Worm (Caenorhabditis elegans): ENCODE data around the gene cex-2.

cex-2 gene

DNA sequence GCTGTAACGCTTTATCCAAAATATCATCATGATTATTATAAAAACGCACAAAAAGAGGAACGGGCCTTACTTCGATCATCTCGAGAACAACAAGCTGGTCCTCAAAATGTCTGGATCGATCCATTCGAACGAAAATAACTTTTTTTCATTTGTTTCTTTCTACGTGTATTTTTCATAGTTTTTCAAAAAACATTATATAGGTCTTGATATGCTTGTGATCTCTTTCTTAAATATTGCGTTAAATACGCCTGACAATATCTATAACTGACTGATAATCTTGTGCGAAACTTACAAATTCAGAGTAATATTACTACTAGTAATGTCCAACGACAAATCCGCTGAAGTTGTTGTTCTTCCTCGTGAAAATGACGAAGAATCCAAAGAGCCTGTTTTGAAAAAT is 22.9 kb upstream of the cex-2 start, which contains the start of gene sds-22:
sds-22 (plus strand) TSS at position 301 of the 400 bp plus-strand sequence.
- no peak for TF ChIP-seq W03F9.2 (tag; optimal IDR thresholded peaks at IDR 0.05)
- no peak for TF ChIP-seq him-1 (tag; optimal IDR thresholded peaks at IDR 0.05)
- TF ChIP-seq dao-5 (tag; optimal IDR thresholded peaks at IDR 0.05), result no peak

DNA sequence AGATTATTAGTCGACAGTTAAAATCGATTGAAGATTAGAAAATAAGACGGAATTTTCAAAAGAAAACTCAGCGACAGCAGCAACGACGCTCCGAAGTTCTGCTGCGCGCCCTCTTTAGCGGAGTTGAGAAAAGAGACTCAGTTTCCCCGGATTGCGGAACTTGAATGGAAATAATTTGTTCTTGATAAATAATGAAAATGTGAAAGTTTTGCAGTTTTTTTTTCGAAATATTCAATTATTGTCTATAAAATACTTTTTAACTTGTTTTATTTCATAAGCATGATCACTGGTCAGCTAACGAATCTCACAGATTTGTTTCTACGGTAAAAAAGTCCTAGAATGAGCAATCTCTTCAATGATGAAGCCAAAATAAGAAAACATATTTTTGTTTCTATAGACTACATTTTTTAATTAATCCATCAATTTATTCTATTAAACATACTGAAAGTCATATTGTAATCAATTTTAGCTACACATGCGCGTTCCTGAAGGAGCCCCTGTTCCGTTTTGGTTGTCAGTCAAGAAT is 22.3 kb upstream of the cex-2 start, which contains the start of the genes cec-3 and T09A5.15:
cec-3 (minus strand) TSS at position 116 of the 526 bp plus-strand sequence.
T09A5.15 (plus strand) TSS at position 476 of the 526 bp plus-strand sequence.
- no peak for TF ChIP-seq dao-5 (tag; optimal IDR thresholded peaks at IDR 0.05)
- peak; percentile 4 for TF ChIP-seq W03F9.2 (tag; optimal IDR thresholded peaks at IDR 0.05)
- no peak for TF ChIP-seq him-1 (tag; optimal IDR thresholded peaks at IDR 0.05)

DNA sequence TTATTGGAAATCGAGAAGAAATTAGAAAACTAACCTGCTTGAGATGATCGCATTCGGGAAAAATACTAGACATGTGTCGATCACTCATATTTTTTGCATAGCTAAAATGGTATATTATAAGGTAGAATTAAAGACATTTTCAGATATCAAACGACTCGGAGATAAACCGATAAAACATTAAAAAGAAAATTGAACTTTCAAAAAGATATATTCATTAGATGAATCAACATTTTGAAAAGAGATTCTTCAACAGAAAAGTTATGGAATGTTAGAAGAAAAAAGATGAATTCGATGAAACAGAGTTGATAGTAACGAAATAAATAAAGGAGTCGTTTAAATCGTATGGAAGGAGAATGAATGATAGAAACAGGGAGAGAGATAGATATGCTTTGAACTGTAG is 20.4 kb upstream of the cex-2 start, which contains the start of gene mdmh-35:
mdmh-35 (minus strand) TSS at position 101 of the 400 bp plus-strand sequence.
- TF ChIP-seq dao-5 (tag; optimal IDR thresholded peaks at IDR 0.05), result no peak
- TF ChIP-seq him-1 (tag; optimal IDR thresholded peaks at IDR 0.05), result no peak
- TF ChIP-seq W03F9.2 (tag; optimal IDR thresholded peaks at IDR 0.05), result no peak

DNA sequence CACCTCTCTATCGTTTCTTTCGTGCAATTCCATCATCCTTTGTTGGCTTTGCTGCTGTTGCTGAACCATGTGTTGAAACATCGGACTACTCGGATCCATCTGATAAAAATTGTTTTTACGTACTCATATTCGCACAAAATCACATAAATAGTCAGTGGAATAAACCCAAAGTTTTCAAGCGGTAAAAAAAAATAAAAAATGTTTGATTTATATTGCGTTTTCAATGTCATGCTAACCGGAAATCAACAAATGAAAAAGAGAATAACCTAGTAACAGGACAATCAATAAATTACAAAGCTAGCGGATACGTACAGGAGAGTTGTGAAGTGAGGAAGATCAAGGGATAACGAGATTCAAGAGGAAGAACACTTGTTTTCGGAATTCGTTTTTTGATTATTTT is 19.7 kb upstream of the cex-2 start, which contains the start of gene mdt-10:
mdt-10 (minus strand) TSS at position 101 of the 400 bp plus-strand sequence.
- TF ChIP-seq dao-5 (tag; optimal IDR thresholded peaks at IDR 0.05), result no peak
- TF ChIP-seq him-1 (tag; optimal IDR thresholded peaks at IDR 0.05), result no peak
- no peak for TF ChIP-seq W03F9.2 (tag; optimal IDR thresholded peaks at IDR 0.05)

DNA sequence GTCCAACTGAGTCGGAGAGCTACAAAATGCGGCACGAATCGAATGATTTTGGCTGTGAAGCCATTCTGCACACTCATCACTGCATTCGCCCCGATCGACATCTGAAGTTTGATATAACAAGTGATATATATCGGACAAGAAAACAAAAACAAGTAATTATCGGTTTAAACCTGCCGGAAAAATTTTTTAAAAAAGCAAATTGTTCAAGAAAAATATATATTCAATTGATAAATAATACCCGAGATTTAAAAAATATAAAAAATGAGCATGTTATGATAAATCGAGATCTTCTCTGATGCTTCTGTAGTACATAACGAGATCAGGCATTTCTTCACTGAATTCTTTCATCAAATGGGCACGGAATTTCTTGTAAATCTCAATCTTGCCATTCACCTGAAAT is 18.5 kb upstream of the cex-2 start, which contains the start of gene T09A5.5:
T09A5.5 (minus strand) TSS at position 101 of the 400 bp plus-strand sequence.
- TF ChIP-seq dao-5 (tag; optimal IDR thresholded peaks at IDR 0.05), result no peak
- no peak for TF ChIP-seq W03F9.2 (tag; optimal IDR thresholded peaks at IDR 0.05)
- TF ChIP-seq him-1 (tag; optimal IDR thresholded peaks at IDR 0.05), result no peak

DNA sequence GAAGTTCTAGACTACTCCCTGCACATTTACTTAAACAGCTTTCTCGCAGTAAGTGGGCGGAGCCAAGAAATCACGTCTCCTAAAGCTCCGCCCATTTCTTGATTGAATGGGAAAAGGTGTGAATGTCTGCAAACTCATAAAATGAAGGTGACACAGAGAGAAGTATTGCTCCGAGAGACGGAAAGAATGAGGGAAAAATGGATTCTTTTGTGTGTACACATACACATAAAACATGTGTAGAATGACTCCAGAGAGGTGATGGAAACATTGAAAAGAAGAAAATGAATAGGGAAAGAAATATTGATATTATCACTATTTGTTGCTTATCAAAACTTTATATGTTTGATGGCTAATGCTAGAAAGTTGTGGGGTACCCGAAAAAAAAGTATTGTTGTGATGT is 16.3 kb upstream of the cex-2 start:
- TF ChIP-seq dao-5 (tag; optimal IDR thresholded peaks at IDR 0.05) (no peak), W03F9.2 (tag; optimal IDR thresholded peaks at IDR 0.05) (no peak), him-1 (tag; optimal IDR thresholded peaks at IDR 0.05) (no peak)

DNA sequence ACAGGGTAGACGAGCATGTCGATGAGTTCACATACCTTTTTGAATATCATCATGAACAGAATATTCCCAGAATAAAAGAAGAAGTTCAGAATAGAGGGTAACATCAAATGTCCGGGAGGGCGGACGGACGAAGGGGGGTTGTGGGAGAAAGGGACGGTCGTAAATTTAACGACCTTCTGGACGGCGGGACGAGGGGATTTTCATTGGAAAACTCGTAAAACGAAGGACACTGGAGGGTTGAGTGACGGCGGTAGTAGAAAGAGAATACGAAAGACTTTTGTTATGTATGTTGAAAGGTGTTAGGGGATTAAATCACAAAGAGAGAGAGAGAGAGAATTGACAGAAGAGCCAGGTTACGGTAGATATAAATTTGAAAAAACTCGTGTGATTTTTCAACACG is 15.4 kb upstream of the cex-2 start:
- TF ChIP-seq him-1 (tag; optimal IDR thresholded peaks at IDR 0.05) (no peak), dao-5 (tag; optimal IDR thresholded peaks at IDR 0.05) (no peak), W03F9.2 (tag; optimal IDR thresholded peaks at IDR 0.05) (no peak)

DNA sequence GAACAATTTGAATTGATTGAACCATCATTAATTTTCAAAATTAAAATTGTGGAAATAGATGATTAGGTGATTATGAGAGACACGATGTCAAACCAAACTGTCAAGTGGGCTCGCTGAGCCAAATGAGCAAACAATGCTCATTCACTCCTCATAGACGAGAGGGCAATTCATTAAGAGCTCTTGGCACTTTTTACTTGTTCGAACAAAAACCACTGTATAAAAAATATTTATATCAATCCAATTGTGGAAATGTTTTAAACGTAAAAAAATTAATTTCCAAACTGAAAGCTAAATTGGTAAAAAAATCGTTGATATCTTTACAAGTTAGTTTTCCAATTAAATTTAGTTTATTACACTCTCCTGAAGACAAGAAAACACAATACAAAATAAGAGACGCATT is 14.5 kb upstream of the cex-2 start, which contains the start of gene acr-7:
acr-7 (minus strand) TSS at position 101 of the 400 bp plus-strand sequence.
- no peak for TF ChIP-seq dao-5 (tag; optimal IDR thresholded peaks at IDR 0.05)
- no peak for TF ChIP-seq W03F9.2 (tag; optimal IDR thresholded peaks at IDR 0.05)
- TF ChIP-seq him-1 (tag; optimal IDR thresholded peaks at IDR 0.05), result no peak

DNA sequence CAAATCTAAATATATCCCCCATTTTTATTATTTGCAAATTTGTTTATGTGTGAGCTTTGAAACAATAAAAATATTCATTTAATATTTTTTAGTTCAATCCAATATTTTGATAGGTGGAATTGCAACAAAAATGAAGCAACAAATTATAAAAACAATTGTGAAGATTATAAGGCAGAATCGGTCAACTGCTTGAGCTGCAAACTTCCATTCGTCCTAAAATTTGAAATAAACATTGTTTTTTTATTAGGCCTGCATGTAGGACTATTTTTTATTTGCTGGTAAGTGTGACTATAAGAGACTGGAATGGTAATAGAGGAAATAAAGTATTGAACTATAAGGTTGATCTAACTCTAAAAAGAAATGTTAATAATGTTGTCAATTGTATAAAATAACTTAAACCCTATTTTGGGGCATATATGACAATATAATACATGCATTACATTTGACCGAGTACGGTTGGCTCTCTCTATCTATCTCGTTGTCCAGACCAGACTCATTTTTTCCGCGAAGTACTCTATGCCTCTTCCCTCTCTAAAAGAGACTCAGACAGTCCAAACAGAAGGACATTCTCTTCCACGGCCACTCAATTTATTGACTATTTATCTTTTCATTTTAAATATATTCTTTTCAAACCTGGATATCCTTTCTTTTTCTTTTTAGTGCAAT is 10.5 kb upstream of the cex-2 start, which contains the start of gene T09A5.4:
T09A5.4 (plus strand) TSS at position 616 of the 666 bp plus-strand sequence.
- no peak for TF ChIP-seq dao-5 (tag; optimal IDR thresholded peaks at IDR 0.05)
- no peak for TF ChIP-seq W03F9.2 (tag; optimal IDR thresholded peaks at IDR 0.05)
- no peak for TF ChIP-seq him-1 (tag; optimal IDR thresholded peaks at IDR 0.05)

DNA sequence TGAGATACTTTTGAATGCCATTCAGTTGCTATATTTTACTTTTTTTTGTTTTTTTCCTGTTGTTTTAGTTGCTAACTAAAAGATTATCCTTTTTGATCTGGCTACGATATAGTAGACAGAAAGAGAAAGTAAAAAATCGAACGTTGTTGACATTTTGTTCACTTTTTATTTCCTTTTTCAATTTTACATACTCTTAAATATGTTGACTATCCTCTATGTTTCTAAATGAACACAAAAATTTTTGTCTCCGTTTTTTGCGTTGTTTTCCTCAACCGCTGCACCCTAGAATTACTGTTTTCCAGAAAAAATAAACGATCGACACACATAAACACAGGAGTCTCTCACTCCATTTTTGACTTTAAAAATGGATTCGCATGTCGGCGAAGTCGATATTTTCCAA is 6.8 kb upstream of the cex-2 start, which contains the start of gene klp-3:
klp-3 (plus strand) TSS at position 301 of the 400 bp plus-strand sequence.
- TF ChIP-seq W03F9.2 (tag; optimal IDR thresholded peaks at IDR 0.05), result no peak
- TF ChIP-seq dao-5 (tag; optimal IDR thresholded peaks at IDR 0.05), result no peak
- no peak for TF ChIP-seq him-1 (tag; optimal IDR thresholded peaks at IDR 0.05)

DNA sequence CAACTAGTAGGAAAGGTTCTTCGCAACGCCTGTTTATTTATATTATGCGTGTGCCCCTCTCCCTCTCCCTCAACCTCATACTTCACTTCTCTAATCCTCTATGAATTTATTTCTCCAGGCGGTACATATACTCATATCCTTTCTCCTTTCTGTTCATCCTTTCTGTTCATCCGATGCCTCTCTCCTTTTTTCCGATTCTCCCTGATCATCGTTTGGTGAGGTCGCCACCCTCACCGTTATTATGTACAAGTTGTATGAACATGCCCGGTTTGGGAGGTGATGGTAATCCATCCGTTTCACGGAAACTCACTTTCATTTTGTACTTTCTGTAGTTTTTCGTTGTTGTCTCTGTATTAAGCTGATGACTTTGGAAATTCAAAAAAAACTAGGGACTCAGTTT is 4.5 kb upstream of the cex-2 start:
- no peak for TF ChIP-seq dao-5 (tag; optimal IDR thresholded peaks at IDR 0.05)
- no peak for TF ChIP-seq W03F9.2 (tag; optimal IDR thresholded peaks at IDR 0.05)
- TF ChIP-seq him-1 (tag; optimal IDR thresholded peaks at IDR 0.05), result no peak

DNA sequence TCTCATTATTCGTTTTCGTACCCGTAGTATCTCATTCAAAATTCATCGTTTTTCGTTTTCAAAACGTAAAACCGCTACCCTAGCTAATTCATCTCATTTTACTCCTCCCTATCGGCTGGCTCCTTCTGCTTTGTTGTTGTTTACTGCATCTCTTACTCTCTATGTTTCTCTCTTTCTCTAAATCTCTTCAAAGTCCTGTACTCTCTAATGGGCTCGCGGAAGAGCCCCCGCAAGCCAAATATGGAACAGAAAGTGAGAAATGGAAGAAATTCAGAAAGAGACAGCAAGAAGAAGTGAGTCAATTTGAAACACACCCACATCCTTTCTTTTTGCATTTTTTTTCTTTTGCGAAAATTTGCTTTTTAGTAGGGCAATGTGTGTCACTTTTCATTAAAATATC is 3.4 kb upstream of the cex-2 start:
- TF ChIP-seq dao-5 (tag; optimal IDR thresholded peaks at IDR 0.05), result no peak
- no peak for TF ChIP-seq him-1 (tag; optimal IDR thresholded peaks at IDR 0.05)
- no peak for TF ChIP-seq W03F9.2 (tag; optimal IDR thresholded peaks at IDR 0.05)

DNA sequence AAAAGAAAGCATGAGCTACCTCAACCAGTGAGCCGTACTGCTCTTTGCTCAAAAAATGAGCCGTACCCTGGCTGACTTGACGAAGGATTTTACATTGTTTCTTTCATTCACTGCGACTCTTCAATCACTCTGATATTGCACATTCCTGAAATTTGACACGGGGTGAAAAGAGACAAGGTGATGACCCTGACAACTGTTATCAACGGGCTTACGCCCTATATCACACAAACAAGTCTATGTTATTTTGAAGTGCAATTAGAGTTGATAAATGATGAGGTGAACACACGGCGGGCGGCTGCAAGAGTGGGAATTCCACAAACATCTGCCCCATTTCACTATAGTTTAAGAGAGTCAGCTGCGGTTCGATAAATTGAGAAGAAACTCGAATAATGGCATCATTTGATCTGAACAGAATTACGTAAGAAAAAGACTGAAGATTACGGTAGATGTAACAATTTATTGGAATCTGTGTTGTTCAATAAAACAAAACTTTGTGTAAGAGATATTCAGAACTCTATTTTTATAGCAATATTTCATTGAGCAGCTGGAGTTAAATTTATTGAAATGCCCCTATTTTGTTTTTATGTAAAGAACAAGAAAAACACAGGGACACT is 1.5 kb upstream of the cex-2 start:
- TF ChIP-seq W03F9.2 (tag; optimal IDR thresholded peaks at IDR 0.05), result no peak
- no peak for TF ChIP-seq him-1 (tag; optimal IDR thresholded peaks at IDR 0.05)
- TF ChIP-seq dao-5 (tag; optimal IDR thresholded peaks at IDR 0.05), result no peak

DNA sequence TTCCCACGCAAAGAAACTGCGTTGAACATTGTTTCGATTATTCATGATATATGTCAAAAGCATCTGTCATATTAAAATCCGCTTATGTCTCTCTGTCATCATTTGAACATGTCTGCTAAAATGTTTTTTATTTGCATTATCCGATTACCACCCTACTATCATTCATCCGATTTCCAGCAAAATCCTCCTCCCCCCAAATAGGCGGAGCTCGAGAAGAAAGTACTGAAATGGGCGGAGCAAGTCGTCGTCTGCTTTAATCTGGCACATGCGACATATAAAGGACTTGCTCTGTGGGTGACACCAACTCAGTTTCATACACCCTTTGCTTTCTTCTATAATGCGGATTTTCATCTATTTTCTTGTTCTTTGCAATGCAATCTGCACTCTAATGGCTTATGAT is 3.2 kb downstream of the cex-2 start, which contains the start of gene T09A5.14:
T09A5.14 (plus strand) TSS at position 301 of the 400 bp plus-strand sequence.
- TF ChIP-seq dao-5 (tag; optimal IDR thresholded peaks at IDR 0.05) (no peak), W03F9.2 (tag; optimal IDR thresholded peaks at IDR 0.05) (no peak), him-1 (tag; optimal IDR thresholded peaks at IDR 0.05) (no peak)

Measured in whole organism, L4/young adult.